Fruit fly (Drosophila melanogaster) whole organism, pupa: ENCODE data around the gene vri.

Experiments used
- CG10348 ChIP-seq: fragments of 200-800 bp; sonication (Bioruptor generic); IDR thresholded peaks from 2 replicates; pipeline ENCODE4 v1.3.6; 2022; ENCODE audit warnings: missing biosample characterization, missing genetic modification characterization
- CG12605 ChIP-seq: fragments of 200-800 bp; sonication (Bioruptor generic); IDR thresholded peaks from 2 replicates; pipeline ENCODE4 v1.3.6; 2022; ENCODE audit warnings: missing biosample characterization, missing genetic modification characterization
- CG13204 ChIP-seq: fragments of 200-800 bp; sonication (Bioruptor generic); optimal IDR thresholded peaks from 2 replicates; lab custom pipeline; 2018; ENCODE audit warnings: missing biosample characterization, mild to moderate bottlenecking, missing genetic modification characterization, moderate library complexity
- CG14655 ChIP-seq: fragments of 200-800 bp; sonication (Bioruptor generic); optimal IDR thresholded peaks from 3 replicates; lab custom pipeline; 2017; ENCODE audit warnings: mild to moderate bottlenecking, missing biosample characterization, missing genetic modification reagents, missing genetic modification characterization
- CG34367 ChIP-seq: fragments of 200-800 bp; sonication (Bioruptor generic); optimal IDR thresholded peaks from 2 replicates; lab custom pipeline; 2018; ENCODE audit warnings: missing biosample characterization, mild to moderate bottlenecking, missing genetic modification characterization
- CG4496 ChIP-seq: fragments of 200-800 bp; sonication (Bioruptor generic); IDR thresholded peaks from 3 replicates; pipeline ENCODE4 v1.3.6; 2022; ENCODE audit warnings: missing biosample characterization, missing genetic modification characterization
- CG8159 ChIP-seq: fragments of 200-800 bp; sonication (Bioruptor generic); optimal IDR thresholded peaks from 3 replicates; lab custom pipeline; 2018; ENCODE audit warnings: missing biosample characterization, mild to moderate bottlenecking, missing genetic modification characterization, moderate library complexity
- D1 ChIP-seq: fragments of 200-800 bp; sonication (Bioruptor generic); optimal IDR thresholded peaks from 2 replicates; lab custom pipeline; 2018; ENCODE audit warnings: missing biosample characterization, mild to moderate bottlenecking, missing genetic modification characterization, moderate library complexity
- EcR ChIP-seq: fragments of 200-800 bp; sonication (Bioruptor generic); optimal IDR thresholded peaks from 3 replicates; lab custom pipeline; 2019; ENCODE audit warnings: missing biosample characterization, missing genetic modification characterization, mild to moderate bottlenecking, moderate library complexity, missing genetic modification reagents
- Ets98B ChIP-seq: fragments of 200-800 bp; sonication (Bioruptor generic); IDR thresholded peaks from 2 replicates; pipeline ENCODE4 v1.3.6; 2022; ENCODE audit warnings: missing biosample characterization, missing genetic modification characterization
- Pif1A ChIP-seq: fragments of 200-800 bp; sonication (Bioruptor generic); optimal IDR thresholded peaks from 3 replicates; lab custom pipeline; 2016; ENCODE audit warnings: missing biosample characterization, missing genetic modification characterization
- Pif1B ChIP-seq: fragments of 200-800 bp; sonication (Bioruptor generic); optimal IDR thresholded peaks from 3 replicates; lab custom pipeline; 2016; ENCODE audit warnings: missing biosample characterization, missing genetic modification characterization
- fd96Ca ChIP-seq: fragments of 200-800 bp; sonication (Bioruptor generic); IDR thresholded peaks from 3 replicates; pipeline ENCODE4 v1.3.6; 2022; ENCODE audit warnings: missing biosample characterization, missing genetic modification characterization
- rn ChIP-seq: fragments of 200-800 bp; sonication (Bioruptor generic); IDR thresholded peaks from 2 replicates; pipeline ENCODE4 v1.3.6; 2022; ENCODE audit warnings: missing biosample characterization, missing genetic modification characterization

DNA sequence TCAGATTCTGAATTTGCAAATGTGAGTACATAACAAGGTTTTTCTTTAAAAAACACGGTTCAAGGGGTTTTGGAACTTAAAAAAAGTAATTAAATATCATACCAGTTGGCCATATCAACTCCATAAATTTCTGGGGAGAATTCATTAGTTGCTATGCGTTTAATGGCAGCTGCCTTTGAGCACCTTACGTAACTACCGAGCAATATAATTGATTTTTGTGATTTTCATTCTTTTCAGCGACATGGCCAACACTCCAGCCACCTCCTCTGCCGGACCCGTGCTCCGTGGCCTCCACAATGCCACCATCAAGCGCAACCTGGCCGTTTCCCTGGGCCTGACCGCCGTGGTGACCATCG, 38.5 kb downstream of the vri start:
- TF ChIP-seq EcR (GFP tag; lab: Kevin White, UChicago) (peak; percentile 43), fd96Ca (no peak), Pif1B (GFP tag; lab: Kevin White, UChicago) (no peak), D1 (no peak), CG34367 (tag; lab: Kevin White, UChicago) (no peak), CG12605 (GFP tag; lab: Robert Waterston, UW) (no peak), rn (GFP tag; lab: Robert Waterston, UW) (no peak), Ets98B (GFP tag; lab: Robert Waterston, UW) (no peak), CG13204 (GFP tag; lab: Kevin White, UChicago) (no peak), Pif1A (GFP tag; lab: Kevin White, UChicago) (no peak), CG4496 (no peak), CG14655 (GFP tag; lab: Kevin White, UChicago) (no peak), CG10348 (GFP tag; lab: Robert Waterston, UW) (no peak), CG8159 (tag; lab: Kevin White, UChicago) (no peak)
